Worm (Caenorhabditis elegans) whole organism, L2 larva: Measurements from ENCODE around the gene dsh-1.

ENCODE experiments used
- C34F6.9 ChIP-seq: fragments of 150-350 bp; optimal IDR thresholded peaks from 2 replicates; lab custom pipeline; 2014; ENCODE audit warnings: missing biosample characterization, missing genetic modification characterization
- ZK546.5 ChIP-seq: sonication (generic microtip); optimal IDR thresholded peaks from 2 replicates; lab custom pipeline; 2017; ENCODE audit warnings: missing biosample characterization, missing genetic modification characterization
- alr-1 ChIP-seq: fragments of 150-350 bp; optimal IDR thresholded peaks from 2 replicates; lab custom pipeline; 2014; ENCODE audit warnings: missing biosample characterization, missing genetic modification characterization
- aly-2 ChIP-seq: fragments of 150-350 bp; optimal IDR thresholded peaks from 2 replicates; lab custom pipeline; 2014; ENCODE audit warnings: missing biosample characterization, missing genetic modification characterization
- ama-1 ChIP-seq: fragments of 150-350 bp; optimal IDR thresholded peaks from 2 replicates; lab custom pipeline; 2018; ENCODE audit warnings: inconsistent platforms
- fos-1 ChIP-seq: fragments of 150-350 bp; optimal IDR thresholded peaks from 2 replicates; lab custom pipeline; 2014; ENCODE audit warnings: missing biosample characterization, missing genetic modification characterization
- gmeb-1 ChIP-seq: fragments of 150-350 bp; optimal IDR thresholded peaks from 2 replicates; lab custom pipeline; 2014; ENCODE audit warnings: missing biosample characterization, missing genetic modification characterization
- lin-39 ChIP-seq: fragments of 150-350 bp; optimal IDR thresholded peaks from 2 replicates; lab custom pipeline; 2014; ENCODE audit warnings: missing biosample characterization, missing genetic modification reagents, missing genetic modification characterization
- lsy-2 ChIP-seq, 2 experiments: fragments of 150-350 bp in 1 of 2; sonication (generic microtip) in 1 of 2; optimal IDR thresholded peaks; 2 replicates each; lab custom pipeline; 2014 to 2017; ENCODE audit warnings: missing biosample characterization in 2 of 2, missing genetic modification characterization in 2 of 2
- nhr-11 ChIP-seq: fragments of 150-350 bp; optimal IDR thresholded peaks from 2 replicates; lab custom pipeline; 2014; ENCODE audit warnings: missing biosample characterization, missing genetic modification characterization
- unc-39 ChIP-seq: fragments of 150-350 bp; optimal IDR thresholded peaks from 2 replicates; lab custom pipeline; 2014; ENCODE audit warnings: missing biosample characterization, missing genetic modification characterization
- unc-62 ChIP-seq: fragments of 150-350 bp; optimal IDR thresholded peaks from 2 replicates; lab custom pipeline; 2014; ENCODE audit warnings: missing biosample characterization, missing genetic modification reagents, missing genetic modification characterization
- ztf-1 ChIP-seq: fragments of 200-800 bp; sonication (Bioruptor generic); conservative IDR thresholded peaks from 2 replicates; pipeline ENCODE4 v1.3.6; 2022; ENCODE audit warnings: missing genetic modification characterization, missing compliant biosample characterization

DNA sequence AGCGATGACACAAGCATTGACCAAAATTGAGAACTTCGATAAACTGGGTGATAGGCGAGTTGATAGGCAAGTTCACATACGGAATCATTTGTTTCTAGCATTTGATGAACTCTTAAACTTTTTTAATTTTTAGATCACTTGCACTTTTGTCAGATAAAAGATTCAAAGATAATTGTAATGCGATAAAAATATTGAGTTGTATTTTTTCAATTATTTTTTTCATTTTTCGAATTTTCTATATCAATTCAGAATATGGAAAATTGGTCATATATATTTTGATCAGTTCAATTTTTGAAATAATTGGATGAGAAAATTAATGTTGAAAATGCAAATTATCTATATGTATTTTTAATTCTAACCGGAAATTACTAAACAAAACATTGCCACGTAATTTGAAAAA, 58.4 kb downstream of the dsh-1 start, which contains the start of gene srb-3:
- TF ChIP-seq lin-39 (tag; lab: Kevin White, UChicago) (no peak), C34F6.9 (no peak), nhr-11 (tag; lab: Kevin White, UChicago) (no peak), ZK546.5 (tag; lab: Kevin White, UChicago) (no peak), fos-1 (tag; lab: Kevin White, UChicago) (no peak), gmeb-1 (tag; lab: Kevin White, UChicago) (no peak), ama-1 (no peak), alr-1 (tag; lab: Kevin White, UChicago) (no peak), lsy-2 (tag; optimal IDR thresholded peaks at IDR 0.05; lab: Kevin White, UChicago) (no peak), unc-39 (no peak), ztf-1 (no peak), unc-62 (GFP tag; lab: Kevin White, UChicago) (no peak), aly-2 (tag; lab: Kevin White, UChicago) (no peak)
